Worm (Caenorhabditis elegans) whole organism, young adult: ENCODE results near the gene gsr-1.

Source experiments
- C17E4.6 ChIP-seq: fragments of 200-800 bp; sonication (Bioruptor generic); IDR thresholded peaks from 2 replicates; pipeline ENCODE4 v1.3.6; 2022; ENCODE audit warnings: missing genetic modification reagents, missing genetic modification characterization, missing compliant biosample characterization
- D2030.7 ChIP-seq: fragments of 200-800 bp; sonication (Bioruptor generic); IDR thresholded peaks from 2 replicates; pipeline ENCODE4 v1.3.6; 2022; ENCODE audit warnings: missing genetic modification reagents, missing genetic modification characterization, missing compliant biosample characterization
- F10E7.11 ChIP-seq: sonication (generic microtip); optimal IDR thresholded peaks from 2 replicates; lab custom pipeline; 2017; ENCODE audit warnings: mild to moderate bottlenecking, missing genetic modification characterization, moderate library complexity, missing compliant biosample characterization
- F33H1.4 ChIP-seq: fragments of 200-800 bp; sonication (Bioruptor generic); IDR thresholded peaks from 2 replicates; pipeline ENCODE4 v1.3.6; 2022; ENCODE audit warnings: missing genetic modification reagents, missing genetic modification characterization, missing compliant biosample characterization
- F39B2.1 ChIP-seq: fragments of 200-800 bp; sonication (Bioruptor generic); IDR thresholded peaks from 2 replicates; pipeline ENCODE4 v1.3.6; 2022; ENCODE audit warnings: missing genetic modification reagents, missing genetic modification characterization, missing compliant biosample characterization
- Y56A3A.18 ChIP-seq: fragments of 200-800 bp; sonication (Bioruptor generic); IDR thresholded peaks from 2 replicates; pipeline ENCODE4 v1.3.6; 2022; ENCODE audit warnings: missing genetic modification reagents, missing genetic modification characterization, missing compliant biosample characterization
- Y95B8A.8 ChIP-seq: fragments of 200-800 bp; sonication (Bioruptor generic); IDR thresholded peaks from 2 replicates; pipeline ENCODE4 v1.3.6; 2022; ENCODE audit warnings: missing genetic modification reagents, missing genetic modification characterization, missing compliant biosample characterization
- akir-1 ChIP-seq: fragments of 200-800 bp; sonication (Bioruptor generic); optimal IDR thresholded peaks from 2 replicates; lab custom pipeline; 2018; ENCODE audit warnings: mild to moderate bottlenecking, missing genetic modification characterization, moderate library complexity, missing compliant biosample characterization
- ama-1 ChIP-seq, 3 experiments: fragments of 150-350 bp in 1 of 3; sonication (generic microtip) in 2 of 3; optimal IDR thresholded peaks; 2 replicates each; lab custom pipeline; 2014 to 2018; ENCODE audit warnings: missing biosample characterization in 2 of 3, missing genetic modification characterization in 2 of 3, missing genetic modification reagents in 2 of 3
- atf-7 ChIP-seq: sonication (generic microtip); optimal IDR thresholded peaks from 2 replicates; lab custom pipeline; 2017; ENCODE audit warnings: mild to moderate bottlenecking, missing genetic modification characterization, missing compliant biosample characterization
- athp-1 ChIP-seq: sonication (generic microtip); optimal IDR thresholded peaks from 2 replicates; lab custom pipeline; 2017; ENCODE audit warnings: mild to moderate bottlenecking, missing genetic modification characterization, missing compliant biosample characterization
- ccch-3 ChIP-seq: fragments of 200-800 bp; sonication (Bioruptor generic); optimal IDR thresholded peaks from 2 replicates; lab custom pipeline; 2018; ENCODE audit warnings: mild to moderate bottlenecking, missing genetic modification characterization, missing compliant biosample characterization
- chd-7 ChIP-seq: sonication (generic microtip); optimal IDR thresholded peaks from 2 replicates; lab custom pipeline; 2016; ENCODE audit warnings: mild to moderate bottlenecking, missing genetic modification characterization, moderate library complexity, missing compliant biosample characterization
- egl-18 ChIP-seq: fragments of 200-800 bp; sonication (Bioruptor generic); IDR thresholded peaks from 2 replicates; pipeline ENCODE4 v1.3.6; 2022; ENCODE audit warnings: missing genetic modification reagents, missing genetic modification characterization, missing compliant biosample characterization
- egl-44 ChIP-seq: fragments of 200-800 bp; sonication (Bioruptor generic); IDR thresholded peaks from 2 replicates; pipeline ENCODE4 v1.3.6; 2022; ENCODE audit warnings: missing genetic modification reagents, missing genetic modification characterization, missing compliant biosample characterization
- egrh-3 ChIP-seq: fragments of 200-800 bp; sonication (Bioruptor generic); IDR thresholded peaks from 2 replicates; pipeline ENCODE4 v1.3.6; 2022; ENCODE audit warnings: missing genetic modification reagents, missing genetic modification characterization, missing compliant biosample characterization
- him-1 ChIP-seq: sonication (generic microtip); optimal IDR thresholded peaks from 2 replicates; lab custom pipeline; 2016; ENCODE audit warnings: missing genotype, missing genetic modification reagents, missing genetic modification characterization, missing compliant biosample characterization
- hlh-12 ChIP-seq: sonication (generic microtip); optimal IDR thresholded peaks from 2 replicates; lab custom pipeline; 2016; ENCODE audit warnings: missing genetic modification characterization, missing compliant biosample characterization
- hlh-26 ChIP-seq: fragments of 200-800 bp; sonication (Bioruptor generic); conservative IDR thresholded peaks from 2 replicates; pipeline ENCODE4 v1.3.6; 2022; ENCODE audit warnings: missing genetic modification reagents, missing genetic modification characterization, missing compliant biosample characterization
- hsf-1 ChIP-seq: fragments of 200-800 bp; sonication (Bioruptor generic); IDR thresholded peaks from 2 replicates; pipeline ENCODE4 v1.3.6; 2022; ENCODE audit warnings: missing genetic modification reagents, missing genetic modification characterization, missing compliant biosample characterization
- let-607 ChIP-seq, 2 experiments: fragments of 200-800 bp in 1 of 2; sonication (Bioruptor generic) in 1 of 2; sonication (generic microtip) in 1 of 2; optimal IDR thresholded peaks; 2 replicates each; lab custom pipeline; 2016 to 2018; ENCODE audit warnings: mild to moderate bottlenecking in 2 of 2, missing compliant biosample characterization in 2 of 2, missing genetic modification characterization in 2 of 2, moderate library complexity in 2 of 2, missing genotype in 1 of 2
- lin-54 ChIP-seq: fragments of 200-800 bp; sonication (Bioruptor generic); optimal IDR thresholded peaks from 2 replicates; lab custom pipeline; 2018; ENCODE audit warnings: mild to moderate bottlenecking, missing genetic modification characterization, missing compliant biosample characterization
- lir-1 ChIP-seq: fragments of 200-800 bp; sonication (Bioruptor generic); conservative IDR thresholded peaks from 2 replicates; pipeline ENCODE4 v1.3.6; 2022; ENCODE audit warnings: missing genetic modification reagents, missing genetic modification characterization, missing compliant biosample characterization
- mel-28 ChIP-seq: sonication (generic microtip); optimal IDR thresholded peaks from 2 replicates; lab custom pipeline; 2016; ENCODE audit warnings: borderline replicate concordance, mild to moderate bottlenecking, missing genetic modification characterization, missing compliant biosample characterization
- mxl-1 ChIP-seq: sonication (generic microtip); optimal IDR thresholded peaks from 2 replicates; lab custom pipeline; 2016; ENCODE audit warnings: missing genetic modification characterization, missing compliant biosample characterization
- nhr-27 ChIP-seq: fragments of 200-800 bp; sonication (Bioruptor generic); optimal IDR thresholded peaks from 2 replicates; lab custom pipeline; 2018; ENCODE audit warnings: mild to moderate bottlenecking, missing genetic modification characterization, moderate library complexity, missing compliant biosample characterization
- nhr-80 ChIP-seq: sonication (generic microtip); optimal IDR thresholded peaks from 2 replicates; lab custom pipeline; 2016; ENCODE audit warnings: missing genetic modification characterization, missing compliant biosample characterization
- pbrm-1 ChIP-seq: fragments of 200-800 bp; sonication (Bioruptor generic); IDR thresholded peaks from 2 replicates; pipeline ENCODE4 v1.3.6; 2022; ENCODE audit warnings: missing genetic modification reagents, missing genetic modification characterization, missing compliant biosample characterization
- snpc-1.3 ChIP-seq: sonication (generic microtip); optimal IDR thresholded peaks from 2 replicates; lab custom pipeline; 2017; ENCODE audit warnings: missing genetic modification characterization, mild to moderate bottlenecking, missing compliant biosample characterization, antibody characterized with exemption, moderate library complexity, missing genotype, missing genetic modification reagents; ENCODE audit not compliant: insufficient read depth
- snpc-4 ChIP-seq, 5 experiments: fragments of 150-350 bp in 1 of 5; sonication (generic microtip) in 4 of 5; optimal IDR thresholded peaks; 2 replicates each; lab custom pipeline; 2014 to 2018; ENCODE audit warnings: missing genetic modification characterization in 5 of 5, missing biosample characterization in 3 of 5, antibody characterized with exemption in 2 of 5, mild to moderate bottlenecking in 2 of 5, missing compliant biosample characterization in 2 of 5, missing genotype in 2 of 5, moderate library complexity in 2 of 5, missing genetic modification reagents in 1 of 5
- tbp1 ChIP-seq: fragments of 200-800 bp; sonication (Bioruptor generic); optimal IDR thresholded peaks from 2 replicates; lab custom pipeline; 2018; ENCODE audit warnings: mild to moderate bottlenecking, missing genetic modification characterization, missing compliant biosample characterization
- tbx-9 ChIP-seq: sonication (generic microtip); optimal IDR thresholded peaks from 2 replicates; lab custom pipeline; 2016; ENCODE audit warnings: borderline replicate concordance, missing genetic modification characterization, inconsistent platforms, missing compliant biosample characterization
- unc-62 ChIP-seq: fragments of 150-350 bp; optimal IDR thresholded peaks from 2 replicates; lab custom pipeline; 2014; ENCODE audit warnings: missing biosample characterization, missing genetic modification reagents, missing genetic modification characterization
- xnd-1 ChIP-seq: sonication (generic microtip); optimal IDR thresholded peaks from 2 replicates; lab custom pipeline; 2016; ENCODE audit warnings: missing genotype, missing genetic modification reagents, missing genetic modification characterization, missing compliant biosample characterization
- ztf-26 ChIP-seq: sonication (generic microtip); optimal IDR thresholded peaks from 2 replicates; lab custom pipeline; 2017; ENCODE audit warnings: missing genetic modification characterization, missing compliant biosample characterization
- ztf-6 ChIP-seq: fragments of 200-800 bp; sonication (Bioruptor generic); IDR thresholded peaks from 2 replicates; pipeline ENCODE4 v1.3.6; 2022; ENCODE audit warnings: missing genetic modification reagents, missing genetic modification characterization, missing compliant biosample characterization

gsr-1 gene

DNA sequence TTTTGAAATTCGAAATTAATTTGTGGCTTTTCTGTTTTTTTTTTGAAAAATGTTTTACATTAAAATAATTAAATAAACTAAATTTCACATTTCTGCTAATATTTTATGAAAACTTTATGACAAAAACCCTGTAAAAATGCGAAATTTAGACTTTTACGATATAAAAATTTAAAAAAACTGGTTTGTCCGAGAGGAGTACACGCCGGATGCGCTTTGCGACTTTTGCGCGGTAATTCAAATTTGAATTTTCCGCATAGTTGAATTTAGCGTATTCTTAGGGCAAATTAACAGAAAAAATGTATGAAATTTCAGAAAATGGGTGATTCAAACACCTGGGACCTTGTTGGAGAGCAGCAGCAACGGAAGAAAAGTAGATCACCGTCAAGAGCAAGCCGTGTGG lies 6.6 kb upstream of the gsr-1 start, which contains the start of gene unc-93:
Gene unc-93 (plus strand): TSS at position 301 of the 400 bp plus-strand sequence.
- TF ChIP-seq ama-1 (optimal IDR thresholded peaks at IDR 0.05; lab: Kevin White, UChicago): no peak
- no peak for TF ChIP-seq ama-1 (GFP tag; optimal IDR thresholded peaks at IDR 0.05; lab: Kevin White, UChicago)
- TF ChIP-seq nhr-27 (tag; lab: Kevin White, UChicago): no peak
- no peak for TF ChIP-seq ccch-3 (GFP tag; lab: Kevin White, UChicago)
- no peak for TF ChIP-seq F39B2.1 (GFP tag; lab: Robert Waterston, UW)
- TF ChIP-seq unc-62 (GFP tag; lab: Kevin White, UChicago): no peak
- TF ChIP-seq mel-28: no peak
- no peak for TF ChIP-seq C17E4.6 (GFP tag; lab: Robert Waterston, UW)
- no peak for TF ChIP-seq F33H1.4 (GFP tag; lab: Robert Waterston, UW)
- TF ChIP-seq lin-54 (GFP tag; lab: Kevin White, UChicago): peak; percentile 22
- TF ChIP-seq him-1 (tag; lab: Kevin White, UChicago): peak; percentile 16
- TF ChIP-seq lir-1 (GFP tag; lab: Robert Waterston, UW): no peak

DNA sequence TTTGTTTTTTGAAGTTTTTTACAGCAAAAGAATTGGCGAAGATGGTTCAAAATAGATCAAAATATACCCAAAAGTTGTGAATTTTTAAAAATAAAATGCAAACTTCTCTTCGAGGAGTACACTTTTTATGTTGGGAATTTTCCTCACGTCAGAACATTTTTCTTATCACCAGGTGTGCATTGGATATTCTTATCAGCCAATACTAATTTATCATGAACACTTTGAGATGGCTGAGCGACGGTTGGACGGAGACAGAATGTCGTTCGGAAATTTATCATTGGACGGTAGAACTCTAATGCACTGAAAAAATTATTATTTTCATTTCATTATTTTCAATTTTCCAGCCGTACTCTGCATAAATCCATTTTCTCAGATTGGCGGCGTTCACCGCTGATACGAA lies 1.4 kb upstream of the gsr-1 start:
- TF ChIP-seq nhr-80 (tag; lab: Kevin White, UChicago) (peak; percentile 64), snpc-1.3 (no peak)

- TF ChIP-seq Y95B8A.8 (GFP tag; lab: Robert Waterston, UW): no peak
- no peak for TF ChIP-seq him-1 (tag; lab: Kevin White, UChicago)
- TF ChIP-seq Y56A3A.18 (GFP tag; lab: Robert Waterston, UW): no peak
- no peak for TF ChIP-seq D2030.7
- no peak for TF ChIP-seq egl-44
- no peak for TF ChIP-seq chd-7 (tag; lab: Kevin White, UChicago)
- no peak for TF ChIP-seq hlh-26 (GFP tag; lab: Robert Waterston, UW)
- peak; percentile 11 for TF ChIP-seq ztf-26 (tag; lab: Kevin White, UChicago)
- no peak for TF ChIP-seq mel-28
- TF ChIP-seq nhr-80 (tag; lab: Kevin White, UChicago): peak; percentile 26
- no peak for TF ChIP-seq ztf-6 (GFP tag; lab: Robert Waterston, UW)
- TF ChIP-seq xnd-1 (tag; lab: Kevin White, UChicago): no peak
- TF ChIP-seq hsf-1 (GFP tag; lab: Robert Waterston, UW): peak; percentile 49; the same call in 1 of the 2 replicates
- no peak for TF ChIP-seq mxl-1 (tag; lab: Kevin White, UChicago)
- TF ChIP-seq egrh-3 (GFP tag; lab: Robert Waterston, UW): no peak
- no peak for TF ChIP-seq tbx-9 (tag; lab: Kevin White, UChicago)
- no peak for TF ChIP-seq tbp1
- no peak for TF ChIP-seq egl-18 (GFP tag; lab: Robert Waterston, UW)
- no peak for TF ChIP-seq athp-1
- TF ChIP-seq atf-7: no peak
- no peak for TF ChIP-seq pbrm-1
- no peak for TF ChIP-seq hlh-12 (tag; lab: Kevin White, UChicago)
- no peak for TF ChIP-seq F10E7.11 (tag; lab: Kevin White, UChicago)
- TF ChIP-seq let-607 (tag; optimal IDR thresholded peaks at IDR 0.05; lab: Kevin White, UChicago): no peak
- TF ChIP-seq snpc-4 (GFP tag; optimal IDR thresholded peaks at IDR 0.05; lab: Kevin White, UChicago): no peak
- TF ChIP-seq snpc-4 (tag; optimal IDR thresholded peaks at IDR 0.05; lab: Kevin White, UChicago): no peak
- no peak for TF ChIP-seq akir-1 (GFP tag; lab: Kevin White, UChicago)
These were observed 441 bp upstream of the gsr-1 start for ce11 chrIII:3650266-3650665.
